Worm (Caenorhabditis elegans) whole organism, young adult: Measurements from ENCODE around the gene sft-4.
A peak's percentile ranks its signal among the peaks of the same experiment; 100 is the strongest.

Experiments used
- C06A6.2 ChIP-seq: fragments of 200-800 bp; sonication (Bioruptor generic); conservative IDR thresholded peaks from 2 replicates; pipeline ENCODE4 v1.3.6; 2022; ENCODE audit warnings: missing genetic modification characterization, missing compliant biosample characterization
- F49E8.2 ChIP-seq: sonication (generic microtip); optimal IDR thresholded peaks from 3 replicates; lab custom pipeline; 2017; ENCODE audit warnings: missing genetic modification characterization, mild to moderate bottlenecking, missing compliant biosample characterization, antibody characterized with exemption, moderate library complexity; ENCODE audit not compliant: insufficient read depth
- chd-7 ChIP-seq: sonication (generic microtip); optimal IDR thresholded peaks from 2 replicates; lab custom pipeline; 2016; ENCODE audit warnings: mild to moderate bottlenecking, missing genetic modification characterization, moderate library complexity, missing compliant biosample characterization
- die-1 ChIP-seq: sonication (generic microtip); optimal IDR thresholded peaks from 2 replicates; lab custom pipeline; 2016; ENCODE audit warnings: missing genotype, mild to moderate bottlenecking, missing genetic modification characterization, missing compliant biosample characterization
- lin-26 ChIP-seq: fragments of 200-800 bp; sonication (Bioruptor generic); IDR thresholded peaks from 2 replicates; pipeline ENCODE4 v1.3.6; 2022; ENCODE audit warnings: missing genetic modification reagents, missing genetic modification characterization, missing compliant biosample characterization
- lin-40 ChIP-seq: sonication (generic microtip); optimal IDR thresholded peaks from 2 replicates; lab custom pipeline; 2016; ENCODE audit warnings: missing genetic modification characterization, mild to moderate bottlenecking, missing compliant biosample characterization, missing genotype, missing genetic modification reagents
- nfya-2 ChIP-seq: fragments of 200-800 bp; sonication (Bioruptor generic); IDR thresholded peaks from 2 replicates; pipeline ENCODE4 v1.3.6; 2022; ENCODE audit warnings: missing genetic modification reagents, missing genetic modification characterization, missing compliant biosample characterization
- nhr-90 ChIP-seq: sonication (generic microtip); optimal IDR thresholded peaks from 2 replicates; lab custom pipeline; 2016; ENCODE audit warnings: missing genotype, mild to moderate bottlenecking, missing genetic modification characterization, missing compliant biosample characterization
- pha-4 ChIP-seq: fragments of 150-350 bp; sonication (generic microtip); optimal IDR thresholded peaks from 2 replicates; lab custom pipeline; 2014; ENCODE audit warnings: missing biosample characterization, missing genetic modification reagents, missing genetic modification characterization
- sptf-2 ChIP-seq: fragments of 200-800 bp; sonication (Bioruptor generic); optimal IDR thresholded peaks from 2 replicates; lab custom pipeline; 2018; ENCODE audit warnings: mild to moderate bottlenecking, missing genetic modification characterization, missing compliant biosample characterization
- tbx-9 ChIP-seq: sonication (generic microtip); optimal IDR thresholded peaks from 2 replicates; lab custom pipeline; 2016; ENCODE audit warnings: borderline replicate concordance, missing genetic modification characterization, inconsistent platforms, missing compliant biosample characterization
- unc-62 ChIP-seq: fragments of 150-350 bp; optimal IDR thresholded peaks from 2 replicates; lab custom pipeline; 2014; ENCODE audit warnings: missing biosample characterization, missing genetic modification reagents, missing genetic modification characterization

DNA sequence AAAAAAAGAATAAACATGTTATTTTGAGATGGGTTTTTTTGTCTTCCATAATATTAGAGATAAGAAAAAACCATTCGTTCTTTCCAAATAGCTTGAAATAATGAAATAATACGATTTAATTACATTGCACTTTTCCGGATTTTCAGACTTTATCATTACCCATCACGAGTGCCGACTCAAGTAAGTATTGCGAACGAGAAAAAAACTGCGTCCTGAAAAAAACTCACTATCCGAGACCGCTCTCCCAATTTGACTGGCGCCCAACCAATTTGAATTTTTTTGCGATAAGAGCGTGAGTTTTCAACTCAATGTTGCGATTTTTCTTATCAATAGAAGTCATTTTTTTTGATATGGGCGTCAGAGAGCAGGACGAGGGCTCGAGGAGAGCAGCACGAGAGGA, 32.5 kb upstream of the sft-4 start:
- TF ChIP-seq unc-62: peak; percentile 59
- TF ChIP-seq tbx-9 (tag; lab: Kevin White, UChicago): no peak
- no peak for TF ChIP-seq chd-7 (tag; lab: Kevin White, UChicago)
- peak; percentile 40 for TF ChIP-seq pha-4
- TF ChIP-seq C06A6.2 (GFP tag; lab: Robert Waterston, UW): no peak
- TF ChIP-seq nfya-2 (GFP tag; lab: Robert Waterston, UW): no peak
- TF ChIP-seq sptf-2 (GFP tag; lab: Kevin White, UChicago): no peak
- TF ChIP-seq lin-40 (tag; lab: Kevin White, UChicago): no peak
- TF ChIP-seq F49E8.2 (tag; lab: Kevin White, UChicago): no peak
- no peak for TF ChIP-seq die-1 (tag; lab: Kevin White, UChicago)
- TF ChIP-seq lin-26 (GFP tag; lab: Robert Waterston, UW): no peak
- TF ChIP-seq nhr-90 (tag; lab: Kevin White, UChicago): no peak
